Worm (Caenorhabditis elegans) whole organism, midembryonic: Measurements from ENCODE around the gene F38B2.3.

ENCODE experiments used
- T22C8.4 ChIP-seq: fragments of 200-800 bp; sonication (Bioruptor generic); IDR thresholded peaks from 2 replicates; pipeline ENCODE4 v1.3.6; 2022; ENCODE audit warnings: missing genetic modification characterization, missing compliant biosample characterization
- flt-1 ChIP-seq: fragments of 200-800 bp; sonication (Bioruptor generic); IDR thresholded peaks from 2 replicates; pipeline ENCODE4 v1.3.6; 2022; ENCODE audit warnings: missing genetic modification characterization, missing compliant biosample characterization
- med-1 ChIP-seq: sonication (generic microtip); optimal IDR thresholded peaks from 2 replicates; lab custom pipeline; 2017; ENCODE audit warnings: missing genetic modification characterization, mild to moderate bottlenecking, missing compliant biosample characterization, antibody characterized with exemption, missing genetic modification reagents; ENCODE audit not compliant: insufficient read depth
- ref-1 ChIP-seq: fragments of 200-800 bp; sonication (Bioruptor generic); conservative IDR thresholded peaks from 2 replicates; pipeline ENCODE4 v1.3.6; 2022; ENCODE audit warnings: missing genetic modification reagents, missing genetic modification characterization, missing compliant biosample characterization
- tab-1 ChIP-seq: fragments of 200-800 bp; sonication (Bioruptor generic); IDR thresholded peaks from 2 replicates; pipeline ENCODE4 v1.3.6; 2022; ENCODE audit warnings: missing genetic modification characterization, missing compliant biosample characterization
- ztf-23 ChIP-seq: fragments of 200-800 bp; sonication (Bioruptor generic); IDR thresholded peaks from 2 replicates; pipeline ENCODE4 v1.3.6; 2022; ENCODE audit warnings: missing genetic modification reagents, missing genetic modification characterization, missing compliant biosample characterization
- ztf-29 ChIP-seq: fragments of 200-800 bp; sonication (Bioruptor generic); IDR thresholded peaks from 2 replicates; pipeline ENCODE4 v1.3.6; 2022; ENCODE audit warnings: missing genetic modification reagents, missing genetic modification characterization, missing compliant biosample characterization

- no peak for TF ChIP-seq ztf-23
- no peak for TF ChIP-seq ztf-29 (GFP tag; lab: Robert Waterston, UW)
- no peak for TF ChIP-seq med-1 (GFP tag; lab: Kevin White, UChicago)
- TF ChIP-seq flt-1 (GFP tag; lab: Robert Waterston, UW), result no peak
- TF ChIP-seq tab-1 (GFP tag; lab: Robert Waterston, UW), result no peak
- no peak for TF ChIP-seq T22C8.4 (GFP tag; lab: Robert Waterston, UW)
- TF ChIP-seq ref-1 (GFP tag; lab: Robert Waterston, UW), result no peak
Measured at ce11 chrX:11251928-11252327, 34.2 kb downstream of the F38B2.3 start.
